Worm (Caenorhabditis elegans): ENCODE results near the gene fbxa-107.

- TF ChIP-seq tab-1 (GFP tag; IDR thresholded peaks at IDR 0.05) (no peak), T22C8.4 (GFP tag; IDR thresholded peaks at IDR 0.05) (no peak), ztf-29 (GFP tag; IDR thresholded peaks at IDR 0.05) (no peak), ztf-23 (GFP tag; IDR thresholded peaks at IDR 0.05) (no peak), ref-1 (GFP tag; conservative IDR thresholded peaks at IDR 0.05) (no peak), cog-1 (tag; optimal IDR thresholded peaks at IDR 0.05) (no peak)
These were observed 3.5 kb downstream of the fbxa-107 start, which contains the start of gene fbxa-211 for ce11 chrV:18127192-18127591.

Data from whole organism, midembryonic.